Worm (Caenorhabditis elegans): ENCODE measurements around the gene spas-1.
A peak's percentile ranks its signal among the peaks of the same experiment; 100 is the strongest.

DNA sequence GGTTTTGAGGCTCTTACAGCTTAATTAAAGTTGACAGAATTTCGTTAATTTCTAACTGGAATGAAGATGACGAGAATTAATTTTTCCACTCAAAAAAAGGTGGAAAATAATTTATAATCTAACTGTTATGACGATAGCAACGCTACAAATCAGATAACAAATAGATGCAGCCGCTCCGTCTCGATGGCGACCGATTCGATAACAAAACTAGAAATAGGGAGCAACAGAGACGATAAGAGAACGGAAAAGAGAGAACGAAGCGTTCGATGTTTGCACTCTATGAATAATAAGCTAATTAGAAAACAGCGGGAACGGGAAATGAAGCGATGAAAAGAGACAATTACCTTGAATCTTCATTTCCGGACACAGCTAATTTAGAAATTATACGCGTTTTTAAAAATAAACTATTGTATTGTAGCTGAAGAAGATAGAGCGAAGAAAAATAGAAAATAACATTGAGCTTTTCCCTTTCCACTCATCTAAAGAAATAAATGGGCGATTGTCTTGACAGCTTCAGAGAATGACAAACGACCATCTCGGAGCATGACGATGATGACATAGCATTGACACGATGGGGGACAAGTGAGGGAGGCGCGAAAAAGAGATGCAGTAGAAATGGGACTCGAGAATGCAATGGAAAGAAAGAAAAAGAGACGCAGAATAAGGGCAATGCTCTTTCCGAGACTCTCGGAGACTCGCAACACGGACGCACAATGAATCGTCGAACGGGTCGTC is 43.2 kb downstream of the spas-1 start:
- TF ChIP-seq lsy-2 (tag; optimal IDR thresholded peaks at IDR 0.05): peak in 1 of 2 experiments; percentile 53
- peak; percentile 70 for TF ChIP-seq lin-39 (tag; optimal IDR thresholded peaks at IDR 0.05)
- TF ChIP-seq aly-2 (tag; optimal IDR thresholded peaks at IDR 0.05): no peak
- no peak for TF ChIP-seq ama-1 (optimal IDR thresholded peaks at IDR 0.05)
- no peak for TF ChIP-seq elt-3 (tag; optimal IDR thresholded peaks at IDR 0.05)
- TF ChIP-seq unc-39 (tag; optimal IDR thresholded peaks at IDR 0.05): no peak
- TF ChIP-seq unc-62 (GFP tag; optimal IDR thresholded peaks at IDR 0.05): peak; percentile 65
- TF ChIP-seq nhr-10 (tag; optimal IDR thresholded peaks at IDR 0.05): no peak
- TF ChIP-seq lin-13 (GFP tag; optimal IDR thresholded peaks at IDR 0.05): no peak
- no peak for TF ChIP-seq skn-1 (tag; optimal IDR thresholded peaks at IDR 0.05)
- no peak for TF ChIP-seq gmeb-1 (tag; optimal IDR thresholded peaks at IDR 0.05)
